Worm (Caenorhabditis elegans): ENCODE data around the gene ceh-20.

ceh-20 gene

DNA sequence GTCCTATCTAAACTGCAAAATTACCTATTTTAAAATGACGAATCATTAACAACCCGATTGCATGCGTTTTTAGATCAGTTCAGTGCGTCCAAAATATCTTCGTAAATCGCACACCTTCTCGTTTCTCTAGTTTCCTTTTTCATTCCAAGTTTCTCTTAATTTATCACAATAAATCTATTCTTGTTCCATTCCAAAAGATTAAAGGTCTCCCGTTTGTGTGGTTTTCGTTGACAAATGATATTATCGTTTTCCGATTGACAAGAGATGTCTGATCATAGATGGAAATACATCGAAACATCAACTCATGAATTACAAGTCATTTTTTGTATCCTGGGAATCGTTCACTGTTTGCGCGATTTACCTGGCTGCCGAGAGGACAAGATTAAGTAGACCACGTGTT, 13.5 kb downstream of the ceh-20 start:
- TF ChIP-seq ref-1 (GFP tag; conservative IDR thresholded peaks at IDR 0.05): no peak

DNA sequence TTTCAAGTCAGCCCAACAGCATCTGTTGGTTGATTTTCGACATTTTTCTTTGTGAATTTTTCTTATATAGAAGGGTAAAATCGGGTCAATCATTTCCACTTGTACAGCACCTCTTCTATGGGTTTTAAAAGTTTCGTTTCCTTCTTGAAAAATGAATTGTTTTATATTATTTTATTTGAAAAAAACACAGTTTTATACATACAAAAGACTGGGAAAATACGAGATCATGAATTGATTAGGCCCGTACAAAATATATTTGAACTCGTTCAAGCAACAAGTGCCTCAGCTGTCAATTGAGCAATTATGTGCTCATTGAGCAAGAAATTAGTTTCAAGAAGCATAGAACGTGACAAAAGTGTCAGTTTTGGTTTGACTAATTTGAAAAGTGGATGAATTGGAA, 22.5 kb downstream of the ceh-20 start:
- TF ChIP-seq T22C8.4 (GFP tag; IDR thresholded peaks at IDR 0.05) (no peak), ztf-29 (GFP tag; IDR thresholded peaks at IDR 0.05) (no peak), klf-2 (GFP tag; conservative IDR thresholded peaks at IDR 0.05) (no peak), flt-1 (GFP tag; IDR thresholded peaks at IDR 0.05) (no peak), ref-1 (GFP tag; conservative IDR thresholded peaks at IDR 0.05) (no peak), cog-1 (tag; optimal IDR thresholded peaks at IDR 0.05) (no peak), med-1 (GFP tag; optimal IDR thresholded peaks at IDR 0.05; ENCODE audit: insufficient read depth) (no peak), ztf-23 (GFP tag; IDR thresholded peaks at IDR 0.05) (no peak), tab-1 (GFP tag; IDR thresholded peaks at IDR 0.05) (no peak)

DNA sequence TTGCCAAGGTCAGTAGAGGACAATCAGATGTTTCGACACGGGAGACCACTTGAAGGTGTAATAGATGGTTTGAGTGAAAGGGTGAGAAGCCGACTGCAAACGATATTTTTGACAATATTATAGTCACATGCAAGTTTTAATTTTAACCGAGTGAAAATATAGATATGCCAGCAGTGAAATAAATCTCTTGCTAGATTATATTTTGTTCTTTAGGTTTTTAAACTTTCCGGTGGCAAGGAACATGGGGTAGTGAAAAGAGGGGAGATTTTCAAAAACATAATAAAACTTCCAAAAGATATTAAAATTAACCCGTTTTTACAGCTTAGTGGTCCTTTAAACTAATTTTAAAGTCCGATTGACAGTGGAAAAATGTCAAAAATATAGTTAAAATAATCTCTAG, 25.7 kb downstream of the ceh-20 start, which contains the start of gene C06E8.5:
C06E8.5 (minus strand) TSS at position 101 of the 400 bp plus-strand sequence.
- TF ChIP-seq ref-1 (GFP tag; conservative IDR thresholded peaks at IDR 0.05) (no peak), T22C8.4 (GFP tag; IDR thresholded peaks at IDR 0.05) (no peak), flt-1 (GFP tag; IDR thresholded peaks at IDR 0.05) (no peak), klf-2 (GFP tag; conservative IDR thresholded peaks at IDR 0.05) (no peak), tab-1 (GFP tag; IDR thresholded peaks at IDR 0.05) (no peak), med-1 (GFP tag; optimal IDR thresholded peaks at IDR 0.05; ENCODE audit: insufficient read depth) (no peak), cog-1 (tag; optimal IDR thresholded peaks at IDR 0.05) (no peak), ztf-29 (GFP tag; IDR thresholded peaks at IDR 0.05) (no peak), ztf-23 (GFP tag; IDR thresholded peaks at IDR 0.05) (no peak)

DNA sequence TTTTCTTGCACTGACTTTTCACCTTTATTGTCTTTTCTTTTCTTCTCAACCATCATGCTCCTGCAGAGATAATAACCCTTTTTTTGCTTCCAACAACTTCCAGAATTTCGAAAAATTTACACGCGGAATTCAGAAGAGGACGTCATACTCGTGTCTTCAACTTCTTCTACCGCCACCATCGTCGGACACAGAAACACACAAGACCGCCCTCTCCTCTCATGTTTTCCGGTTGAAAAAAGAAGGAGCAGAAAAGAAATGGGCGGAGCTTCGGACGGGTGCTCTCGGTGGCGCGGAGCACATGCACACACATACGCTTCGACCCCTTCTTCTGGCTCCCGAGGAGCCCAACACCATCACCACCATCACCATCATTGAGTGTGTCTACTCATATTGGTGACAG, 29.2 kb downstream of the ceh-20 start, which contains the start of gene lgc-38:
lgc-38 (plus strand) TSS at position 301 of the 400 bp plus-strand sequence.
- no peak for TF ChIP-seq flt-1 (GFP tag; IDR thresholded peaks at IDR 0.05)
- no peak for TF ChIP-seq ztf-29 (GFP tag; IDR thresholded peaks at IDR 0.05)
- TF ChIP-seq T22C8.4 (GFP tag; IDR thresholded peaks at IDR 0.05): no peak
- TF ChIP-seq tab-1 (GFP tag; IDR thresholded peaks at IDR 0.05): no peak
- TF ChIP-seq klf-2 (GFP tag; conservative IDR thresholded peaks at IDR 0.05): no peak
- no peak for TF ChIP-seq cog-1 (tag; optimal IDR thresholded peaks at IDR 0.05)
- no peak for TF ChIP-seq ztf-23 (GFP tag; IDR thresholded peaks at IDR 0.05)
- no peak for TF ChIP-seq med-1 (GFP tag; optimal IDR thresholded peaks at IDR 0.05; ENCODE audit: insufficient read depth)
- no peak for TF ChIP-seq ref-1 (GFP tag; conservative IDR thresholded peaks at IDR 0.05)

DNA sequence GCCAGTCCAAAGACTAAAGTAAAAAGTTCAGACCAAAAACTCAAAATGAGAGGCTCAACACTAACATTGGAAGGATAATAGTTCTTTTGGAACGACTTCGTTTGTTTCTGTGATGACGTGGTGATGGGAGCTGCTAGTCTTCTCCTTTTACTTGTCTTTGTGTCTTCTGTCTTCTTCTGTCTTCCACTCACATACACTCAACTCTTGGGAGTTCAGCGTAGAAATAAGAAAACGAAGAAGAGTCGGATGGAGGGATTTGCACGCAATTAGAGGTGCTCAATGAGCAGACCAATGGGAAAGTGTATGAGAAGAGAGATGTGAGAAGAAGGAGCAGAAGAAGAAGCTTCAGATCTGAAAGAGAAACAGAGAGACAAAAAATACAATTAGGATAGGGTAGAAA, 32.4 kb downstream of the ceh-20 start:
- TF ChIP-seq ztf-23 (GFP tag; IDR thresholded peaks at IDR 0.05): no peak
- TF ChIP-seq cog-1 (tag; optimal IDR thresholded peaks at IDR 0.05): no peak
- no peak for TF ChIP-seq klf-2 (GFP tag; conservative IDR thresholded peaks at IDR 0.05)
- no peak for TF ChIP-seq T22C8.4 (GFP tag; IDR thresholded peaks at IDR 0.05)
- TF ChIP-seq tab-1 (GFP tag; IDR thresholded peaks at IDR 0.05): no peak
- TF ChIP-seq med-1 (GFP tag; optimal IDR thresholded peaks at IDR 0.05; ENCODE audit: insufficient read depth): no peak
- TF ChIP-seq ztf-29 (GFP tag; IDR thresholded peaks at IDR 0.05): no peak
- TF ChIP-seq flt-1 (GFP tag; IDR thresholded peaks at IDR 0.05): no peak
- TF ChIP-seq ref-1 (GFP tag; conservative IDR thresholded peaks at IDR 0.05): no peak

DNA sequence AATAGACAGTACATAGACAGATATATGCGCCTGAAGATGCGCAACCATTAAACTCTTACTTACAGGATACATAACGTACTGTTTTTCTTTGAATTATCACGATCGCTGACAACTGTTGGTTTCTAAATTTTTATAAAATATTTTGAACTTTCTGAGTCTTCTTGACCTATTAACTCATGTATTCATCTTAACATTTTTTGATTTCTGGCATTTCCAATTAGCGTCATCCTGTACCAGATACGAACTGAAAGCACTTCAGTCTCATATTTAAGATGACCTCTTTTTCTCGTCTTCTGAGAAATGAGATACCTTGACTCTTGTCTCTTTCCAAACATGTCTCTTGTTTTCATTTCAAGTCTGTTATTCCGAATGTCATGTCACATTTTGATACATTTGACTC, 34.1 kb downstream of the ceh-20 start:
- TF ChIP-seq med-1 (GFP tag; optimal IDR thresholded peaks at IDR 0.05; ENCODE audit: insufficient read depth) (no peak), T22C8.4 (GFP tag; IDR thresholded peaks at IDR 0.05) (no peak), ztf-23 (GFP tag; IDR thresholded peaks at IDR 0.05) (no peak), ztf-29 (GFP tag; IDR thresholded peaks at IDR 0.05) (no peak), cog-1 (tag; optimal IDR thresholded peaks at IDR 0.05) (no peak), tab-1 (GFP tag; IDR thresholded peaks at IDR 0.05) (no peak), ref-1 (GFP tag; conservative IDR thresholded peaks at IDR 0.05) (no peak), flt-1 (GFP tag; IDR thresholded peaks at IDR 0.05) (no peak), klf-2 (GFP tag; conservative IDR thresholded peaks at IDR 0.05) (no peak)

DNA sequence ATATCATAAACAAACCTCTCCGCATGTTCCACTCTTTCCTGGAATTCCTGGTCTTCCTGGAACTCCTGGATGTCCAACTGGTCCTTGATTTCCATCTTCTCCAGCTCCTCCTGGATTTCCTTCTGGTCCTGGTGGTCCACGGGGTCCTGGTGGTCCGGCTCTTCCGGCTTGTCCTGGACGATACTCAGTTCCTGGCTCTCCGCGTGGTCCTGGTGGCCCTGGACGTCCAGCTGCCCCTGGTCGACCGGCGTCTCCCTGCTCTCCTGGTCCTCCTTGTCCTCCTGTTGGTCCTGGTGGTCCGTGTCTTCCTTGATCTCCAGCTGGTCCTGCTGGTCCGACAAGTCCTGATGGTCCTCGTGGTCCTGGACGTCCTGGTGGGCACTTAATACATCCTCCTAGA, 40.0 kb downstream of the ceh-20 start:
- TF ChIP-seq ref-1 (GFP tag; conservative IDR thresholded peaks at IDR 0.05) (no peak), med-1 (GFP tag; optimal IDR thresholded peaks at IDR 0.05; ENCODE audit: insufficient read depth) (no peak), ztf-23 (GFP tag; IDR thresholded peaks at IDR 0.05) (no peak), ztf-29 (GFP tag; IDR thresholded peaks at IDR 0.05) (no peak), T22C8.4 (GFP tag; IDR thresholded peaks at IDR 0.05) (no peak)

DNA sequence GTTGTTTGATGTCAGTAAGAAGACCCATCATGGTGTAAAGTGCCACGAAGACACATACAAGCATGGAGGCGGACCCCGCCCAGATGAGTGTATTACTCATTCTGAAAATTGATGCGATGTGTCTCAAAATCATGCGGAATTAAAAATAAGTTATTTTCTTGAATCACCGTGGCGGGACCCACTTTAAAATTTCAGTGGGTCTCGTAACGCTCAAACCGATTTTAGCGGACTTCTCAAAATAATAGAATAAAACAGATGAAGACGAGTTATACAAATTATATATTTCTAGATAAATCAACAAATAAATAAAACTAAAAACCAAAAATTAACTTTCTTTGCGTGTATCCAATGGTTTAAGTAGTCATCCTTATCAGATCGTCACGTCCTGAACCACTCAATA, 40.8 kb downstream of the ceh-20 start, which contains the start of gene col-8:
col-8 (minus strand) TSS at position 101 of the 400 bp plus-strand sequence.
- TF ChIP-seq cog-1 (tag; optimal IDR thresholded peaks at IDR 0.05) (no peak), med-1 (GFP tag; optimal IDR thresholded peaks at IDR 0.05; ENCODE audit: insufficient read depth) (no peak), ztf-29 (GFP tag; IDR thresholded peaks at IDR 0.05) (no peak)

DNA sequence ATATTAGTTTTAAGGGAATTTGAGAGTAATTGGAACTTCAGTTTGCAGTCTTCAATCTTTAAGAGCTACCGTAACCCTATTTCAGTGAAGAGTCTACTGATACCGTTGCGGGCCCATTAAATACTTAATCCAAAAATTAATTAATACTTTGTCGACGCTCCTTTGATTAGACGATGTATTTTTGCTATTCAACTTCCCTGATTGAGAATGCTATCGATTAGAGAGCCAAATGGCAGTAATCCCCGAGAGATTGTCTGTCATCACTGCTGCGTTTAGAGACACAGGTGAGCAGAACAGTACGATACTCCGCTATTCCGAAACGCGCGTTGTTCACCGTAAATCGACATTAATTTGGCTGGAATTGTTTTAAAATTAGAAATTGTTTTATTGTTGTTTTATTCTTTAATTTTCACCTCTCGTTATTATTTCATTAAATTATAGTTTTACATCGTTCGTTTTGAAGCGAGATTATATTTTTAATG, 41.5 kb downstream of the ceh-20 start, which contains the start of gene rfl-1:
rfl-1 (plus strand) TSS at position 51 of the 482 bp plus-strand sequence.
- no peak for TF ChIP-seq flt-1 (GFP tag; IDR thresholded peaks at IDR 0.05)
- TF ChIP-seq ztf-29 (GFP tag; IDR thresholded peaks at IDR 0.05): no peak
- no peak for TF ChIP-seq cog-1 (tag; optimal IDR thresholded peaks at IDR 0.05)
- TF ChIP-seq T22C8.4 (GFP tag; IDR thresholded peaks at IDR 0.05): no peak
- no peak for TF ChIP-seq ref-1 (GFP tag; conservative IDR thresholded peaks at IDR 0.05)
- no peak for TF ChIP-seq med-1 (GFP tag; optimal IDR thresholded peaks at IDR 0.05; ENCODE audit: insufficient read depth)
- TF ChIP-seq ztf-23 (GFP tag; IDR thresholded peaks at IDR 0.05): no peak
- no peak for TF ChIP-seq tab-1 (GFP tag; IDR thresholded peaks at IDR 0.05)
- TF ChIP-seq klf-2 (GFP tag; conservative IDR thresholded peaks at IDR 0.05): no peak

DNA sequence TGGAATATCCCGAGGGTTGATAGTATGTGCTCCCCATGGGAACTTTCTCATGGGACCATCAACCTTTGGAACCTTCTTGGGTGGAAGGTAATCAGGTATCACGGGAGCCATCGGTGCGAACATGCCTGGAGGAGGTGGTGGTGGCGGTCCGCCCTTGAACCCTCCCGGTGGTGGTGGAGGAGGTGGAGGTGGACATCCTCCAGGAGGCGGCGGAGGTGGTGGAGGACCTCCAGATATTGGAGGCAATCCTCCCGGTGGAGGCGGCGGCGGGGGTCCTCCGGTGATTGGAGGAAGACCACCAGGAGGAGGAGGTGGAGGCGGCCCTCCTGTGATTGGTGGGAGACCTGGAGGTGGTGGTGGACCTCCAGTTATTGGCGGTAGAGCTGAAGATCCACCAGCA, 46.2 kb downstream of the ceh-20 start:
- no peak for TF ChIP-seq cog-1 (tag; optimal IDR thresholded peaks at IDR 0.05)

DNA sequence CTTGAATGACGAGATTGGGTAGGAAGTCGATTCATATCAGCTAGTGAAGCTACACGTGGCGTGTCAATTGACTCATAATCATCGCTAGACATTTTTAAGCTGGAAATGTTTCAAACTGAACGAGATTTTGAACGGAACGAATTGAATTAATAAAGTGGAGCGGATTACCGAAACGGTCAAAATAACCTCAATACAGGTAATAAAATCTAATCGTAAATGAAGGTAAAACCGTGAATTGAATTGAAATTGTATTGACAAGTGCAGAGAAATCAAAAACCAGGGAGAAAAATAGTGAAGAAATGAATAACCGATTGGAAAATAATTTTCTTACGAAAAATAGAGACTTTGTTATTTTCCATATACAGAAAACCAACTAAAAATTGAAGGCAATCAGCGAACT, 49.4 kb downstream of the ceh-20 start, which contains the start of gene cyk-1:
cyk-1 (minus strand) TSS at position 101 of the 400 bp plus-strand sequence.
- no peak for TF ChIP-seq flt-1 (GFP tag; IDR thresholded peaks at IDR 0.05)
- TF ChIP-seq ztf-29 (GFP tag; IDR thresholded peaks at IDR 0.05): no peak
- TF ChIP-seq ref-1 (GFP tag; conservative IDR thresholded peaks at IDR 0.05): no peak
- no peak for TF ChIP-seq ztf-23 (GFP tag; IDR thresholded peaks at IDR 0.05)
- no peak for TF ChIP-seq klf-2 (GFP tag; conservative IDR thresholded peaks at IDR 0.05)
- TF ChIP-seq med-1 (GFP tag; optimal IDR thresholded peaks at IDR 0.05; ENCODE audit: insufficient read depth): no peak
- no peak for TF ChIP-seq tab-1 (GFP tag; IDR thresholded peaks at IDR 0.05)
- TF ChIP-seq T22C8.4 (GFP tag; IDR thresholded peaks at IDR 0.05): no peak
